Worm (Caenorhabditis elegans) whole organism, early embryonic: Measurements from ENCODE around the gene ZK550.6.

Experiments used
- B0310.2 ChIP-seq: sonication (generic microtip); optimal IDR thresholded peaks from 2 replicates; lab custom pipeline; 2016; ENCODE audit warnings: mild to moderate bottlenecking, missing genetic modification characterization, missing compliant biosample characterization
- ets-7 ChIP-seq: sonication (generic microtip); optimal IDR thresholded peaks from 2 replicates; lab custom pipeline; 2016; ENCODE audit warnings: missing genotype, missing genetic modification characterization, missing compliant biosample characterization
- hmg-4 ChIP-seq: fragments of 200-800 bp; sonication (Bioruptor generic); optimal IDR thresholded peaks from 2 replicates; lab custom pipeline; 2018; ENCODE audit warnings: mild to moderate bottlenecking, missing genetic modification characterization, missing compliant biosample characterization
- tbx-37 ChIP-seq: fragments of 200-800 bp; sonication (Bioruptor generic); conservative IDR thresholded peaks from 2 replicates; pipeline ENCODE4 v1.3.6; 2022; ENCODE audit warnings: missing genetic modification reagents, missing genetic modification characterization, missing compliant biosample characterization

ce11 chrIV:17277459-17278173 lies 15.3 kb upstream of the ZK550.6 start:
- TF ChIP-seq B0310.2: no peak
- no peak for TF ChIP-seq hmg-4 (GFP tag; lab: Kevin White, UChicago)
- no peak for TF ChIP-seq ets-7 (tag; lab: Kevin White, UChicago)
- no peak for TF ChIP-seq tbx-37 (GFP tag; lab: Robert Waterston, UW)
